Fruit fly (Drosophila melanogaster): ENCODE results near the gene PNUTS.

PNUTS gene

dm6 chr2L:877002-877401 is 6.7 kb downstream of the PNUTS start, which contains the start of gene ninaA:
TSS of gene ninaA (plus strand) at chr2L:877302.
- TF ChIP-seq CG15710 (tag; optimal IDR thresholded peaks at IDR 0.05) (no peak), CG14655 (GFP tag; optimal IDR thresholded peaks at IDR 0.05) (no peak), CG13204 (GFP tag; optimal IDR thresholded peaks at IDR 0.05) (no peak), Ets98B (GFP tag; IDR thresholded peaks at IDR 0.05) (no peak), CG8301 (tag; optimal IDR thresholded peaks at IDR 0.05) (no peak), D1 (tag; optimal IDR thresholded peaks at IDR 0.05) (no peak), CG32121 (GFP tag; IDR thresholded peaks at IDR 0.05) (no peak)

- no peak for TF ChIP-seq EcR (GFP tag; optimal IDR thresholded peaks at IDR 0.05)
- no peak for TF ChIP-seq Pif1A (GFP tag; optimal IDR thresholded peaks at IDR 0.05)
- TF ChIP-seq D1 (tag; optimal IDR thresholded peaks at IDR 0.05): no peak
- TF ChIP-seq fd96Ca (GFP tag; IDR thresholded peaks at IDR 0.05): no peak
- no peak for TF ChIP-seq CG8301 (tag; optimal IDR thresholded peaks at IDR 0.05)
- no peak for TF ChIP-seq CG4496 (GFP tag; IDR thresholded peaks at IDR 0.05)
- no peak for TF ChIP-seq CG15710 (tag; optimal IDR thresholded peaks at IDR 0.05)
- TF ChIP-seq gl (tag; optimal IDR thresholded peaks at IDR 0.05): no peak
- TF ChIP-seq CG10348 (GFP tag; IDR thresholded peaks at IDR 0.05): no peak
- TF ChIP-seq CG13204 (GFP tag; optimal IDR thresholded peaks at IDR 0.05): no peak
- TF ChIP-seq CG34367 (tag; optimal IDR thresholded peaks at IDR 0.05): no peak
- TF ChIP-seq CG8159 (tag; optimal IDR thresholded peaks at IDR 0.05): no peak
- no peak for TF ChIP-seq CG17806 (tag; optimal IDR thresholded peaks at IDR 0.05)
- no peak for TF ChIP-seq CG12605 (GFP tag; IDR thresholded peaks at IDR 0.05)
- TF ChIP-seq CG32121 (GFP tag; IDR thresholded peaks at IDR 0.05): no peak
Measured at dm6 chr2L:884970-885369, 14.7 kb downstream of the PNUTS start, which contains the start of gene CG15824. TSS of gene CG15824 (minus strand) at chr2L:885141.

- TF ChIP-seq CG9948 (tag; optimal IDR thresholded peaks at IDR 0.05) (no peak), gl (tag; optimal IDR thresholded peaks at IDR 0.05) (no peak), Snoo (tag; optimal IDR thresholded peaks at IDR 0.05) (no peak), Pif1A (GFP tag; optimal IDR thresholded peaks at IDR 0.05) (no peak), D1 (tag; optimal IDR thresholded peaks at IDR 0.05) (no peak), CG12605 (GFP tag; IDR thresholded peaks at IDR 0.05) (no peak), Ets98B (GFP tag; IDR thresholded peaks at IDR 0.05) (no peak), CG10348 (GFP tag; IDR thresholded peaks at IDR 0.05) (no peak), CG17806 (tag; optimal IDR thresholded peaks at IDR 0.05) (no peak), CG8159 (tag; optimal IDR thresholded peaks at IDR 0.05) (no peak), CG15710 (tag; optimal IDR thresholded peaks at IDR 0.05) (no peak), CG14655 (GFP tag; optimal IDR thresholded peaks at IDR 0.05) (no peak)
Measured at dm6 chr2L:886743-887142, 16.5 kb downstream of the PNUTS start.

dm6 chr2L:887788-888187 is 17.5 kb downstream of the PNUTS start:
- no peak for TF ChIP-seq rn (GFP tag; IDR thresholded peaks at IDR 0.05)
- no peak for TF ChIP-seq Pif1A (GFP tag; optimal IDR thresholded peaks at IDR 0.05)
- no peak for TF ChIP-seq CG10348 (GFP tag; IDR thresholded peaks at IDR 0.05)
- no peak for TF ChIP-seq Snoo (tag; optimal IDR thresholded peaks at IDR 0.05)
- TF ChIP-seq Ets98B (GFP tag; IDR thresholded peaks at IDR 0.05): no peak
- TF ChIP-seq CG12605 (GFP tag; IDR thresholded peaks at IDR 0.05): no peak
- TF ChIP-seq CG32121 (GFP tag; IDR thresholded peaks at IDR 0.05): no peak
- TF ChIP-seq CG15710 (tag; optimal IDR thresholded peaks at IDR 0.05): no peak
- TF ChIP-seq CG34367 (tag; optimal IDR thresholded peaks at IDR 0.05): no peak
- TF ChIP-seq CG17806 (tag; optimal IDR thresholded peaks at IDR 0.05): no peak
- TF ChIP-seq fd96Ca (GFP tag; IDR thresholded peaks at IDR 0.05): no peak
- no peak for TF ChIP-seq CG14655 (GFP tag; optimal IDR thresholded peaks at IDR 0.05)
- no peak for TF ChIP-seq CG8301 (tag; optimal IDR thresholded peaks at IDR 0.05)
- no peak for TF ChIP-seq CG13204 (GFP tag; optimal IDR thresholded peaks at IDR 0.05)
- TF ChIP-seq CG9948 (tag; optimal IDR thresholded peaks at IDR 0.05): no peak
- no peak for TF ChIP-seq D1 (tag; optimal IDR thresholded peaks at IDR 0.05)

dm6 chr2L:889799-890198 is 19.5 kb downstream of the PNUTS start:
- TF ChIP-seq rn (GFP tag; IDR thresholded peaks at IDR 0.05) (no peak), CG10348 (GFP tag; IDR thresholded peaks at IDR 0.05) (no peak), CG12605 (GFP tag; IDR thresholded peaks at IDR 0.05) (no peak), CG34367 (tag; optimal IDR thresholded peaks at IDR 0.05) (no peak), fd96Ca (GFP tag; IDR thresholded peaks at IDR 0.05) (0 out of 3 replicates have a peak, but pooled peaks have one; percentile 14), CG4496 (GFP tag; IDR thresholded peaks at IDR 0.05) (0 out of 3 replicates have a peak, but pooled peaks have one; percentile 14), CG15710 (tag; optimal IDR thresholded peaks at IDR 0.05) (no peak), CG17806 (tag; optimal IDR thresholded peaks at IDR 0.05) (no peak)

- peak; percentile 28 for TF ChIP-seq CG8159 (tag; optimal IDR thresholded peaks at IDR 0.05)
- TF ChIP-seq rn (GFP tag; IDR thresholded peaks at IDR 0.05): no peak
- TF ChIP-seq Pif1A (GFP tag; optimal IDR thresholded peaks at IDR 0.05): no peak
- no peak for TF ChIP-seq CG8301 (tag; optimal IDR thresholded peaks at IDR 0.05)
- TF ChIP-seq Ets98B (GFP tag; IDR thresholded peaks at IDR 0.05): no peak
- TF ChIP-seq CG14655 (GFP tag; optimal IDR thresholded peaks at IDR 0.05): no peak
- no peak for TF ChIP-seq CG13204 (GFP tag; optimal IDR thresholded peaks at IDR 0.05)
Measured at dm6 chr2L:892461-892860, 22.2 kb downstream of the PNUTS start.

dm6 chr2L:893171-893570 is 22.9 kb downstream of the PNUTS start:
- TF ChIP-seq Snoo (tag; optimal IDR thresholded peaks at IDR 0.05) (no peak), D1 (tag; optimal IDR thresholded peaks at IDR 0.05) (no peak), CG15710 (tag; optimal IDR thresholded peaks at IDR 0.05) (no peak), Ets98B (GFP tag; IDR thresholded peaks at IDR 0.05) (no peak), EcR (GFP tag; optimal IDR thresholded peaks at IDR 0.05) (no peak), Pif1B (GFP tag; optimal IDR thresholded peaks at IDR 0.05) (no peak), CG34367 (tag; optimal IDR thresholded peaks at IDR 0.05) (no peak), CG9948 (tag; optimal IDR thresholded peaks at IDR 0.05) (no peak)
